Fruit fly (Drosophila melanogaster) whole organism, embryonic: ENCODE measurements around the gene CG44088.
A peak's percentile ranks its signal among the peaks of the same experiment; 100 is the strongest.

Experiments
- Antp ChIP-seq: fragments of 200-800 bp; sonication (Bioruptor generic); optimal IDR thresholded peaks from 3 replicates; lab custom pipeline; 2016; ENCODE audit warnings: missing biosample characterization, missing genetic modification characterization
- Asciz ChIP-seq: fragments of 200-800 bp; sonication (Bioruptor generic); optimal IDR thresholded peaks from 2 replicates; lab custom pipeline; 2017; ENCODE audit warnings: missing biosample characterization, mild to moderate bottlenecking, missing genetic modification characterization, missing genetic modification reagents
- Awh ChIP-seq: fragments of 200-800 bp; sonication (Bioruptor generic); IDR thresholded peaks from 2 replicates; pipeline ENCODE4, ENCODE4 v1.3.6; 2022; ENCODE audit warnings: missing biosample characterization, missing genetic modification characterization
- CG10462 ChIP-seq: fragments of 200-800 bp; sonication (Bioruptor generic); optimal IDR thresholded peaks from 2 replicates; lab custom pipeline; 2016; ENCODE audit warnings: missing biosample characterization, missing genetic modification characterization
- CG12942 ChIP-seq: fragments of 200-800 bp; sonication (Bioruptor generic); optimal IDR thresholded peaks from 3 replicates; lab custom pipeline; 2016; ENCODE audit warnings: missing biosample characterization, missing genetic modification characterization
- CG14860 ChIP-seq: fragments of 200-800 bp; sonication (Bioruptor generic); IDR thresholded peaks from 3 replicates; pipeline ENCODE4 v1.3.6; 2022; ENCODE audit warnings: missing biosample characterization, missing genetic modification characterization; ENCODE audit not compliant: partially characterized antibody
- CG16813 ChIP-seq: fragments of 200-800 bp; sonication (Bioruptor generic); IDR thresholded peaks from 3 replicates; pipeline ENCODE4 v1.3.6; 2022; ENCODE audit warnings: missing biosample characterization, missing genetic modification characterization; ENCODE audit not compliant: partially characterized antibody
- CG17328 ChIP-seq: fragments of 200-800 bp; sonication (Bioruptor generic); IDR thresholded peaks from 2 replicates; pipeline ENCODE4 v1.3.6; 2022; ENCODE audit warnings: missing biosample characterization, missing genetic modification characterization
- CG33557 ChIP-seq: fragments of 200-800 bp; sonication (Bioruptor generic); optimal IDR thresholded peaks from 2 replicates; lab custom pipeline; 2019; ENCODE audit warnings: missing biosample characterization, mild to moderate bottlenecking, missing genetic modification characterization, moderate library complexity
- CG34224 ChIP-seq: fragments of 200-800 bp; sonication (Bioruptor generic); IDR thresholded peaks from 3 replicates; pipeline ENCODE4 v1.3.6; 2022; ENCODE audit warnings: missing biosample characterization, missing genetic modification characterization; ENCODE audit not compliant: partially characterized antibody
- CG4360 ChIP-seq: fragments of 200-800 bp; sonication (Bioruptor generic); IDR thresholded peaks from 2 replicates; pipeline ENCODE4 v1.3.6; 2022; ENCODE audit warnings: missing biosample characterization, missing genetic modification characterization
- CG5245 ChIP-seq: fragments of 200-800 bp; sonication (Bioruptor generic); optimal IDR thresholded peaks from 3 replicates; lab custom pipeline; 2016; ENCODE audit warnings: missing biosample characterization, missing genetic modification characterization
- CG6272 ChIP-seq: fragments of 200-800 bp; sonication (Bioruptor generic); IDR thresholded peaks from 2 replicates; pipeline ENCODE4 v1.3.6; 2022; ENCODE audit warnings: missing biosample characterization, missing genetic modification characterization
- CG7556 ChIP-seq: fragments of 200-800 bp; sonication (Bioruptor generic); optimal IDR thresholded peaks from 2 replicates; lab custom pipeline; 2017; ENCODE audit warnings: missing biosample characterization, mild to moderate bottlenecking, missing genetic modification characterization
- CG7987 ChIP-seq: fragments of 200-800 bp; sonication (Bioruptor generic); optimal IDR thresholded peaks from 2 replicates; lab custom pipeline; 2018; ENCODE audit warnings: missing biosample characterization, mild to moderate bottlenecking, missing genetic modification characterization, moderate library complexity
- CG8388 ChIP-seq: fragments of 200-800 bp; sonication (Bioruptor generic); optimal IDR thresholded peaks from 2 replicates; lab custom pipeline; 2019; ENCODE audit warnings: missing biosample characterization, mild to moderate bottlenecking, missing genetic modification characterization, moderate library complexity
- CG8924 ChIP-seq: fragments of 200-800 bp; optimal IDR thresholded peaks from 3 replicates; lab custom pipeline; 2019; ENCODE audit warnings: missing biosample characterization, mild to moderate bottlenecking, missing genetic modification characterization, moderate library complexity
- CoRest ChIP-seq: fragments of 200-800 bp; sonication (Bioruptor generic); optimal IDR thresholded peaks from 3 replicates; lab custom pipeline; 2018; ENCODE audit warnings: missing biosample characterization, mild to moderate bottlenecking, missing genetic modification characterization, moderate library complexity
- D19B ChIP-seq: fragments of 200-800 bp; sonication (Bioruptor generic); optimal IDR thresholded peaks from 2 replicates; lab custom pipeline; 2017; ENCODE audit warnings: missing biosample characterization, mild to moderate bottlenecking, missing genetic modification characterization
- Dfd ChIP-seq, 2 experiments: fragments of >200 bp; optimal IDR thresholded peaks; 2 replicates each; lab custom pipeline; 2017; ENCODE audit warnings: missing biosample characterization in 2 of 2, missing genetic modification characterization in 2 of 2
- Dref ChIP-seq: fragments of 200-800 bp; sonication (Bioruptor generic); IDR thresholded peaks from 2 replicates; pipeline ENCODE4 v1.3.6; 2022; ENCODE audit warnings: missing biosample characterization, missing genetic modification characterization
- Fer3 ChIP-seq: fragments of 200-800 bp; sonication (Bioruptor generic); optimal IDR thresholded peaks from 2 replicates; lab custom pipeline; 2018; ENCODE audit warnings: missing biosample characterization, mild to moderate bottlenecking, missing genetic modification characterization, moderate library complexity
- Kr ChIP-seq: fragments of 200-800 bp; sonication (Bioruptor generic); optimal IDR thresholded peaks from 2 replicates; lab custom pipeline; 2017; ENCODE audit warnings: missing biosample characterization, mild to moderate bottlenecking, missing genetic modification characterization
- Med ChIP-seq: fragments of 200-800 bp; sonication (Bioruptor generic); peaks from one replicate; lab custom pipeline; 2016; ENCODE audit warnings: missing biosample characterization, missing genetic modification characterization, mild to moderate bottlenecking, inconsistent platforms, moderate library complexity
- Meics ChIP-seq: fragments of 200-800 bp; sonication (Bioruptor generic); optimal IDR thresholded peaks from 2 replicates; lab custom pipeline; 2017; ENCODE audit warnings: missing biosample characterization, mild to moderate bottlenecking, missing genetic modification characterization
- Oaz ChIP-seq: fragments of 200-800 bp; sonication (Bioruptor generic); IDR thresholded peaks from 2 replicates; pipeline ENCODE4 v1.3.6; 2022; ENCODE audit warnings: missing biosample characterization, missing genetic modification characterization
- Opbp ChIP-seq: fragments of 200-800 bp; sonication (Bioruptor generic); IDR thresholded peaks from 3 replicates; pipeline ENCODE4 v1.3.6; 2022; ENCODE audit warnings: missing biosample characterization, missing genetic modification characterization; ENCODE audit not compliant: partially characterized antibody
- Scr ChIP-seq: fragments of 200-800 bp; sonication (Bioruptor generic); IDR thresholded peaks from 2 replicates; pipeline ENCODE4 v1.3.6; 2022; ENCODE audit warnings: missing biosample characterization, missing genetic modification characterization; ENCODE audit not compliant: partially characterized antibody
- ara ChIP-seq: fragments of 200-800 bp; sonication (Bioruptor generic); IDR thresholded peaks from 2 replicates; pipeline ENCODE4 v1.3.6; 2022; ENCODE audit warnings: missing biosample characterization, missing genetic modification characterization
- bowl ChIP-seq: fragments of 200-800 bp; sonication (Bioruptor generic); IDR thresholded peaks from 2 replicates; pipeline ENCODE4 v1.3.6; 2022; ENCODE audit warnings: missing biosample characterization, missing genetic modification characterization
- br ChIP-seq: fragments of >200 bp; optimal IDR thresholded peaks from 2 replicates; lab custom pipeline; 2017
- dmrt11E ChIP-seq: fragments of 200-800 bp; sonication (Bioruptor generic); optimal IDR thresholded peaks from 3 replicates; lab custom pipeline; 2018; ENCODE audit warnings: missing biosample characterization, mild to moderate bottlenecking, missing genetic modification characterization, moderate library complexity
- fd96Cb ChIP-seq: fragments of 200-800 bp; sonication (Bioruptor generic); optimal IDR thresholded peaks from 2 replicates; lab custom pipeline; 2018; ENCODE audit warnings: missing biosample characterization, mild to moderate bottlenecking, missing genetic modification characterization, moderate library complexity
- gsb ChIP-seq: fragments of 200-800 bp; sonication (Bioruptor generic); IDR thresholded peaks from 2 replicates; pipeline ENCODE4 v1.3.6; 2022; ENCODE audit warnings: missing biosample characterization, missing genetic modification characterization
- inv ChIP-seq: fragments of 200-800 bp; sonication (Bioruptor generic); IDR thresholded peaks from 2 replicates; pipeline ENCODE4 v1.3.6; 2022; ENCODE audit warnings: missing biosample characterization, missing genetic modification characterization; ENCODE audit not compliant: partially characterized antibody
- lola ChIP-seq, 3 experiments: fragments of >200 bp in 2 of 3; fragments of 200-800 bp in 1 of 3; sonication (Bioruptor generic) in 1 of 3; optimal IDR thresholded peaks; 2 replicates each; lab custom pipeline; 2017 to 2019; ENCODE audit warnings: missing biosample characterization in 3 of 3, missing genetic modification characterization in 3 of 3, mild to moderate bottlenecking in 1 of 3, moderate library complexity in 1 of 3
- maf-S ChIP-seq: fragments of 200-800 bp; sonication (Bioruptor generic); optimal IDR thresholded peaks from 2 replicates; lab custom pipeline; 2016; ENCODE audit warnings: missing biosample characterization, missing genetic modification characterization
- org-1 ChIP-seq: fragments of 200-800 bp; sonication (Bioruptor generic); optimal IDR thresholded peaks from 2 replicates; lab custom pipeline; 2017; ENCODE audit warnings: missing biosample characterization, missing genetic modification characterization
- pho ChIP-seq: fragments of 200-800 bp; sonication (Bioruptor generic); optimal IDR thresholded peaks from 2 replicates; lab custom pipeline; 2016; ENCODE audit warnings: missing biosample characterization, missing genetic modification characterization
- ranshi ChIP-seq: fragments of 200-800 bp; sonication (Bioruptor generic); IDR thresholded peaks from 2 replicates; pipeline ENCODE4 v1.3.6; 2022; ENCODE audit warnings: missing biosample characterization, missing genetic modification characterization
- sd ChIP-seq: fragments of 200-800 bp; sonication (Bioruptor generic); optimal IDR thresholded peaks from 3 replicates; lab custom pipeline; 2018; ENCODE audit warnings: missing biosample characterization, mild to moderate bottlenecking, missing genetic modification characterization, moderate library complexity
- tio ChIP-seq: fragments of 200-800 bp; sonication (Bioruptor generic); optimal IDR thresholded peaks from 2 replicates; lab custom pipeline; 2017; ENCODE audit warnings: missing biosample characterization, missing genetic modification characterization, inconsistent platforms
- trem ChIP-seq: fragments of 200-800 bp; optimal IDR thresholded peaks from 3 replicates; lab custom pipeline; 2019; ENCODE audit warnings: missing biosample characterization, mild to moderate bottlenecking, missing genetic modification characterization, moderate library complexity
- ttk ChIP-seq: fragments of 200-800 bp; sonication (Bioruptor generic); IDR thresholded peaks from 2 replicates; pipeline ENCODE4 v2.1.2; 2022; ENCODE audit warnings: missing biosample characterization, missing genetic modification characterization
- tup ChIP-seq: fragments of 200-800 bp; sonication (Bioruptor generic); optimal IDR thresholded peaks from 2 replicates; lab custom pipeline; 2016; ENCODE audit warnings: missing biosample characterization, mild to moderate bottlenecking, missing genetic modification characterization, moderate library complexity
- twi ChIP-seq: fragments of 200-800 bp; optimal IDR thresholded peaks from 2 replicates; lab custom pipeline; 2019; ENCODE audit warnings: missing biosample characterization, mild to moderate bottlenecking, missing genetic modification characterization, moderate library complexity
- unpg ChIP-seq: fragments of 200-800 bp; sonication (Bioruptor generic); optimal IDR thresholded peaks from 3 replicates; lab custom pipeline; 2018; ENCODE audit warnings: missing biosample characterization, mild to moderate bottlenecking, missing genetic modification characterization, moderate library complexity
- vvl ChIP-seq: fragments of 200-800 bp; sonication (Bioruptor generic); IDR thresholded peaks from 2 replicates; pipeline ENCODE4 v1.3.6; 2022; ENCODE audit warnings: missing biosample characterization, missing genetic modification characterization

Gene CG44088

dm6 chr3R:4739492-4740431, 35.1 kb downstream of the CG44088 start (continued):
- TF ChIP-seq Dfd (GFP tag; optimal IDR thresholded peaks at IDR 0.05; lab: Kevin White, UChicago) (no peak), ara (GFP tag; lab: Robert Waterston, UW) (no peak), CG8388 (peak; percentile 79), D19B (GFP tag; lab: Kevin White, UChicago) (peak; percentile 69), maf-S (GFP tag; lab: Kevin White, UChicago) (peak; percentile 52), unpg (GFP tag; lab: Kevin White, UChicago) (peak; percentile 66), CG14860 (GFP tag; lab: Robert Waterston, UW) (no peak), CG5245 (GFP tag; lab: Kevin White, UChicago) (peak; percentile 62), br (lab: Kevin White, UChicago) (no peak), CG6272 (no peak), Oaz (no peak), tio (GFP tag; lab: Kevin White, UChicago) (peak; percentile 94), Kr (GFP tag; lab: Kevin White, UChicago) (no peak), twi (tag; lab: Kevin White, UChicago) (peak; percentile 58), sd (peak; percentile 94), ttk (no peak), Med (GFP tag; lab: Kevin White, UChicago) (peak; percentile 83), CG10462 (GFP tag; lab: Kevin White, UChicago) (peak; percentile 78), CG4360 (GFP tag; lab: Robert Waterston, UW) (no peak), dmrt11E (tag; lab: Kevin White, UChicago) (peak; percentile 80), CG16813 (GFP tag; lab: Robert Waterston, UW) (no peak), org-1 (GFP tag; lab: Kevin White, UChicago) (peak; percentile 83), CG17328 (no peak), fd96Cb (tag; lab: Kevin White, UChicago) (peak; percentile 80), Awh (no peak), Asciz (GFP tag; lab: Kevin White, UChicago) (peak; percentile 83), inv (no peak), tup (GFP tag; lab: Kevin White, UChicago) (no peak), CG33557 (peak; percentile 65), gsb (GFP tag; lab: Robert Waterston, UW) (no peak), pho (peak; percentile 88), CG12942 (GFP tag; lab: Kevin White, UChicago) (peak; percentile 75), Meics (peak; percentile 89), Fer3 (tag; lab: Kevin White, UChicago) (peak; percentile 53), CG8924 (peak; percentile 85), ranshi (GFP tag; lab: Robert Waterston, UW) (no peak), Antp (peak; percentile 77), Scr (GFP tag; lab: Robert Waterston, UW) (no peak), CG34224 (GFP tag; lab: Robert Waterston, UW) (no peak), lola (GFP tag; optimal IDR thresholded peaks at IDR 0.05; lab: Kevin White, UChicago) (peak in 2 of 3 experiments; percentile 51 to 90), CG7556 (GFP tag; lab: Kevin White, UChicago) (peak; percentile 96), Dref (GFP tag; lab: Robert Waterston, UW) (no peak), CG7987 (GFP tag; lab: Kevin White, UChicago) (no peak), trem (tag; lab: Kevin White, UChicago) (peak; percentile 9), Opbp (GFP tag; lab: Robert Waterston, UW) (no peak), vvl (no peak), bowl (GFP tag; lab: Robert Waterston, UW) (no peak), CoRest (peak; percentile 94)
